Fruit fly (Drosophila melanogaster) whole organism, embryonic: ENCODE data around the gene CG43638.

Experiments
- Abd-B ChIP-seq: fragments of 200-800 bp; sonication (Bioruptor generic); optimal IDR thresholded peaks from 2 replicates; lab custom pipeline; 2018; ENCODE audit warnings: missing biosample characterization, mild to moderate bottlenecking, missing genetic modification characterization, moderate library complexity
- Asciz ChIP-seq: fragments of 200-800 bp; sonication (Bioruptor generic); optimal IDR thresholded peaks from 2 replicates; lab custom pipeline; 2017; ENCODE audit warnings: missing biosample characterization, mild to moderate bottlenecking, missing genetic modification characterization, missing genetic modification reagents
- BEAF-32 ChIP-seq: fragments of 200-800 bp; sonication (Bioruptor generic); optimal IDR thresholded peaks from 3 replicates; lab custom pipeline; 2017; ENCODE audit warnings: missing biosample characterization, missing genetic modification characterization, mild to moderate bottlenecking, moderate library complexity, missing genetic modification reagents
- CG10366 ChIP-seq: fragments of 200-800 bp; sonication (Bioruptor generic); IDR thresholded peaks from 2 replicates; pipeline ENCODE4 v1.3.6; 2022; ENCODE audit warnings: missing biosample characterization, missing genetic modification characterization
- CG11696 ChIP-seq: fragments of 200-800 bp; sonication (Bioruptor generic); IDR thresholded peaks from 2 replicates; pipeline ENCODE4 v1.3.6; 2022; ENCODE audit warnings: missing biosample characterization, missing genetic modification characterization
- CG1602 ChIP-seq: fragments of 200-800 bp; sonication (Bioruptor generic); optimal IDR thresholded peaks from 3 replicates; lab custom pipeline; 2016; ENCODE audit warnings: missing biosample characterization, missing genetic modification characterization
- CG18476 ChIP-seq: fragments of 200-800 bp; sonication (Bioruptor generic); optimal IDR thresholded peaks from 2 replicates; lab custom pipeline; 2016; ENCODE audit warnings: missing biosample characterization, mild to moderate bottlenecking, missing genetic modification characterization
- CG2129 ChIP-seq: fragments of 200-800 bp; sonication (Bioruptor generic); IDR thresholded peaks from 2 replicates; pipeline ENCODE4 v1.3.6; 2022; ENCODE audit warnings: missing biosample characterization, missing genetic modification characterization; ENCODE audit not compliant: partially characterized antibody
- CG2199 ChIP-seq: fragments of 200-800 bp; sonication (Bioruptor generic); IDR thresholded peaks from 3 replicates; pipeline ENCODE4 v1.3.6; 2022; ENCODE audit warnings: missing biosample characterization, missing genetic modification characterization
- CG30431 ChIP-seq: fragments of 200-800 bp; sonication (Bioruptor generic); optimal IDR thresholded peaks from 2 replicates; lab custom pipeline; 2017; ENCODE audit warnings: missing biosample characterization, missing genetic modification characterization
- CG6175 ChIP-seq: fragments of 200-800 bp; sonication (Bioruptor generic); IDR thresholded peaks from 3 replicates; pipeline ENCODE4 v1.3.6; 2022; ENCODE audit warnings: missing biosample characterization, missing genetic modification characterization
- CG6683 ChIP-seq: fragments of 200-800 bp; sonication (Bioruptor generic); optimal IDR thresholded peaks from 2 replicates; lab custom pipeline; 2017; ENCODE audit warnings: missing biosample characterization, mild to moderate bottlenecking, missing genetic modification characterization, missing genetic modification reagents
- CG7357 ChIP-seq: fragments of 200-800 bp; sonication (Bioruptor generic); IDR thresholded peaks from 3 replicates; pipeline ENCODE4 v1.3.6; 2022; ENCODE audit warnings: missing biosample characterization, missing genetic modification characterization
- CG7372 ChIP-seq: fragments of 200-800 bp; sonication (Bioruptor generic); IDR thresholded peaks from 2 replicates; pipeline ENCODE4 v1.3.6; 2022; ENCODE audit warnings: missing biosample characterization, missing genetic modification characterization
- CkIIα-i1 ChIP-seq: fragments of 200-800 bp; sonication (Bioruptor generic); IDR thresholded peaks from 2 replicates; pipeline ENCODE4 v1.3.6; 2022; ENCODE audit warnings: missing biosample characterization, missing genetic modification characterization
- Deaf1 ChIP-seq: fragments of 200-800 bp; optimal IDR thresholded peaks from 3 replicates; lab custom pipeline; 2019; ENCODE audit warnings: missing biosample characterization, mild to moderate bottlenecking, missing genetic modification characterization, moderate library complexity
- Dip3 ChIP-seq: fragments of 200-800 bp; sonication (Bioruptor generic); optimal IDR thresholded peaks from 3 replicates; lab custom pipeline; 2016; ENCODE audit warnings: missing biosample characterization, missing genetic modification characterization
- Doc3 ChIP-seq: fragments of 200-800 bp; sonication (Bioruptor generic); IDR thresholded peaks from 3 replicates; pipeline ENCODE4 v1.3.6; 2022; ENCODE audit warnings: missing biosample characterization, missing genetic modification characterization; ENCODE audit not compliant: partially characterized antibody
- Dp ChIP-seq: fragments of 200-800 bp; sonication (Bioruptor generic); optimal IDR thresholded peaks from 2 replicates; lab custom pipeline; 2018; ENCODE audit warnings: missing biosample characterization, mild to moderate bottlenecking, missing genetic modification characterization, moderate library complexity
- H2.0 ChIP-seq: fragments of 200-800 bp; sonication (Bioruptor generic); IDR thresholded peaks from 2 replicates; pipeline ENCODE4 v1.3.6; 2022; ENCODE audit warnings: missing biosample characterization, missing genetic modification characterization
- Hey ChIP-seq: fragments of 200-800 bp; sonication (Bioruptor generic); optimal IDR thresholded peaks from 3 replicates; lab custom pipeline; 2018; ENCODE audit warnings: missing biosample characterization, mild to moderate bottlenecking, missing genetic modification characterization
- Opbp ChIP-seq: fragments of 200-800 bp; sonication (Bioruptor generic); IDR thresholded peaks from 3 replicates; pipeline ENCODE4 v1.3.6; 2022; ENCODE audit warnings: missing biosample characterization, missing genetic modification characterization; ENCODE audit not compliant: partially characterized antibody
- Spps ChIP-seq: fragments of 200-800 bp; sonication (Bioruptor generic); optimal IDR thresholded peaks from 2 replicates; lab custom pipeline; 2018; ENCODE audit warnings: missing biosample characterization, mild to moderate bottlenecking, missing genetic modification characterization
- YL-1 ChIP-seq: fragments of 200-800 bp; sonication (Bioruptor generic); optimal IDR thresholded peaks from 3 replicates; lab custom pipeline; 2017; ENCODE audit warnings: missing biosample characterization, mild to moderate bottlenecking, missing genetic modification characterization
- bigmax ChIP-seq: fragments of 200-800 bp; sonication (Bioruptor generic); optimal IDR thresholded peaks from 2 replicates; lab custom pipeline; 2018; ENCODE audit warnings: missing biosample characterization, mild to moderate bottlenecking, missing genetic modification characterization
- caup ChIP-seq: fragments of 200-800 bp; sonication (Bioruptor generic); optimal IDR thresholded peaks from 3 replicates; lab custom pipeline; 2017; ENCODE audit warnings: missing biosample characterization, mild to moderate bottlenecking, missing genetic modification characterization, moderate library complexity; ENCODE audit not compliant: severe bottlenecking
- chn ChIP-seq: fragments of 200-800 bp; sonication (Bioruptor generic); optimal IDR thresholded peaks from 2 replicates; lab custom pipeline; 2016; ENCODE audit warnings: missing biosample characterization, missing genetic modification characterization
- crol ChIP-seq: fragments of 200-800 bp; sonication (Bioruptor generic); IDR thresholded peaks from 2 replicates; pipeline ENCODE4 v1.3.6; 2022; ENCODE audit warnings: missing biosample characterization, missing genetic modification characterization
- insv ChIP-seq, 2 experiments: fragments of 200-800 bp; sonication (Bioruptor generic); optimal IDR thresholded peaks; 3 replicates each; lab custom pipeline; 2016 to 2018; ENCODE audit warnings: missing biosample characterization in 2 of 2, missing genetic modification characterization in 2 of 2
- kah ChIP-seq: fragments of 200-800 bp; sonication (Bioruptor generic); optimal IDR thresholded peaks from 2 replicates; lab custom pipeline; 2018; ENCODE audit warnings: missing biosample characterization, mild to moderate bottlenecking, missing genetic modification characterization
- lilli ChIP-seq: fragments of 200-800 bp; sonication (Bioruptor generic); optimal IDR thresholded peaks from 3 replicates; lab custom pipeline; 2016; ENCODE audit warnings: missing biosample characterization, missing genetic modification characterization
- lmd ChIP-seq: fragments of 200-800 bp; sonication (Bioruptor generic); IDR thresholded peaks from 2 replicates; pipeline ENCODE4 v1.3.6; 2022; ENCODE audit warnings: missing biosample characterization, missing genetic modification characterization
- lola ChIP-seq, 3 experiments: fragments of >200 bp in 2 of 3; fragments of 200-800 bp in 1 of 3; sonication (Bioruptor generic) in 1 of 3; optimal IDR thresholded peaks; 2 replicates each; lab custom pipeline; 2017 to 2019; ENCODE audit warnings: missing biosample characterization in 3 of 3, missing genetic modification characterization in 3 of 3, mild to moderate bottlenecking in 1 of 3, moderate library complexity in 1 of 3
- lov ChIP-seq, 2 experiments: fragments of 200-800 bp in 1 of 2; fragments of >200 bp in 1 of 2; sonication (Bioruptor generic) in 1 of 2; IDR thresholded peaks in 1 of 2; optimal IDR thresholded peaks in 1 of 2; 2 replicates in 1 of 2; 3 replicates in 1 of 2; pipeline versions ENCODE4 v1.3.6 to Lab custom; 2017 to 2022; ENCODE audit warnings: missing biosample characterization in 1 of 2, missing genetic modification characterization in 1 of 2
- maf-S ChIP-seq: fragments of 200-800 bp; sonication (Bioruptor generic); optimal IDR thresholded peaks from 2 replicates; lab custom pipeline; 2016; ENCODE audit warnings: missing biosample characterization, missing genetic modification characterization
- mirr ChIP-seq: fragments of 200-800 bp; sonication (Bioruptor generic); optimal IDR thresholded peaks from 3 replicates; lab custom pipeline; 2018; ENCODE audit warnings: missing biosample characterization, mild to moderate bottlenecking, missing genetic modification characterization
- pho ChIP-seq: fragments of 200-800 bp; sonication (Bioruptor generic); optimal IDR thresholded peaks from 2 replicates; lab custom pipeline; 2016; ENCODE audit warnings: missing biosample characterization, missing genetic modification characterization
- pros ChIP-seq: fragments of 200-800 bp; sonication (Bioruptor generic); optimal IDR thresholded peaks from 3 replicates; lab custom pipeline; 2019; ENCODE audit warnings: missing biosample characterization, mild to moderate bottlenecking, missing genetic modification characterization, moderate library complexity
- seq ChIP-seq: fragments of 200-800 bp; sonication (Bioruptor generic); IDR thresholded peaks from 2 replicates; pipeline ENCODE4 v1.3.6; 2022; ENCODE audit warnings: missing biosample characterization, missing genetic modification characterization
- sisA ChIP-seq: fragments of 200-800 bp; sonication (Bioruptor generic); IDR thresholded peaks from 2 replicates; pipeline ENCODE4 v1.3.6; 2022; ENCODE audit warnings: missing biosample characterization, missing genetic modification characterization
- slp2 ChIP-seq: fragments of 200-800 bp; sonication (Bioruptor generic); optimal IDR thresholded peaks from 2 replicates; lab custom pipeline; 2016; ENCODE audit warnings: missing biosample characterization, missing genetic modification characterization
- sob ChIP-seq: fragments of 200-800 bp; sonication (Bioruptor generic); IDR thresholded peaks from 2 replicates; pipeline ENCODE4 v1.3.6; 2022; ENCODE audit warnings: missing biosample characterization, missing genetic modification characterization
- tin ChIP-seq: fragments of 200-800 bp; sonication (Bioruptor generic); optimal IDR thresholded peaks from 3 replicates; lab custom pipeline; 2016; ENCODE audit warnings: missing biosample characterization, missing genetic modification characterization
- trh ChIP-seq: fragments of 200-800 bp; sonication (Bioruptor generic); optimal IDR thresholded peaks from 2 replicates; lab custom pipeline; 2016; ENCODE audit warnings: missing biosample characterization, missing genetic modification characterization
- vnd ChIP-seq: fragments of 200-800 bp; sonication (Bioruptor generic); IDR thresholded peaks from 3 replicates; pipeline ENCODE4 v1.3.6; 2022; ENCODE audit warnings: missing biosample characterization, missing genetic modification characterization; ENCODE audit not compliant: partially characterized antibody
- wor ChIP-seq: fragments of 200-800 bp; sonication (Bioruptor generic); IDR thresholded peaks from 2 replicates; pipeline ENCODE4 v1.3.6; 2022; ENCODE audit warnings: missing biosample characterization, missing genetic modification characterization
- yki ChIP-seq: fragments of >200 bp; optimal IDR thresholded peaks from 3 replicates; lab custom pipeline; 2018
- z ChIP-seq: fragments of 200-800 bp; sonication (Bioruptor generic); IDR thresholded peaks from 3 replicates; pipeline ENCODE4 v1.3.6; 2022; ENCODE audit warnings: missing biosample characterization, missing genetic modification characterization

CG43638 gene

dm6 chr3L:12081679-12082520 is 37.5 kb downstream of the CG43638 start, which contains the start of gene Sema5c (continued):
- TF ChIP-seq vnd (GFP tag; lab: Robert Waterston, UW) (0 out of 3 replicates have a peak, but pooled peaks have one; percentile 10), H2.0 (GFP tag; lab: Robert Waterston, UW) (peak; percentile 44), yki (no peak), chn (GFP tag; lab: Kevin White, UChicago) (peak; percentile 16), Abd-B (GFP tag; lab: Kevin White, UChicago) (peak; percentile 57), lola (GFP tag; optimal IDR thresholded peaks at IDR 0.05; lab: Kevin White, UChicago) (peak in 1 of 3 experiments; percentile 93), Asciz (peak; percentile 61), pros (peak; percentile 52), maf-S (no peak), wor (no peak), CG2129 (no peak), YL-1 (GFP tag; lab: Kevin White, UChicago) (peak; percentile 27), caup (peak; percentile 44), slp2 (GFP tag; lab: Kevin White, UChicago) (no peak), seq (GFP tag; lab: Robert Waterston, UW) (peak; percentile 49; the same call in 1 of the 2 replicates), CG6175 (GFP tag; lab: Robert Waterston, UW) (peak; percentile 38; the same call in 1 of the 3 replicates), sisA (GFP tag; lab: Robert Waterston, UW) (peak; percentile 52), lilli (GFP tag; lab: Kevin White, UChicago) (peak; percentile 18), CG6683 (GFP tag; lab: Kevin White, UChicago) (peak; percentile 22), CG7357 (GFP tag; lab: Robert Waterston, UW) (peak; percentile 44; the same call in 1 of the 3 replicates), Hey (tag; lab: Kevin White, UChicago) (peak; percentile 2), tin (GFP tag; lab: Kevin White, UChicago) (peak; percentile 22), pho (GFP tag; lab: Kevin White, UChicago) (no peak), z (GFP tag; lab: Robert Waterston, UW) (0 out of 3 replicates have a peak, but pooled peaks have one; percentile 51), Dip3 (no peak), bigmax (GFP tag; lab: Kevin White, UChicago) (peak; percentile 15), lov (optimal IDR thresholded peaks at IDR 0.05; lab: Kevin White, UChicago) (no peak), lov (GFP tag; IDR thresholded peaks at IDR 0.05; lab: Robert Waterston, UW) (peak; percentile 82; the same call in 2 of the 3 replicates), mirr (peak; percentile 52), crol (no peak), CG7372 (GFP tag; lab: Robert Waterston, UW) (no peak), kah (peak; percentile 6), CG18476 (no peak), CG11696 (GFP tag; lab: Robert Waterston, UW) (0 out of 2 replicates have a peak, but pooled peaks have one; percentile 26), CG30431 (peak; percentile 60), Deaf1 (tag; lab: Kevin White, UChicago) (peak; percentile 94), CkIIα-i1 (GFP tag; lab: Robert Waterston, UW) (no peak), trh (GFP tag; lab: Kevin White, UChicago) (peak; percentile 57), sob (peak; percentile 51; the same call in 1 of the 2 replicates), lmd (peak; percentile 40), insv (GFP tag; optimal IDR thresholded peaks at IDR 0.05; lab: Kevin White, UChicago) (no peak), CG10366 (peak; percentile 64), CG1602 (GFP tag; lab: Kevin White, UChicago) (peak; percentile 69), Spps (tag; lab: Kevin White, UChicago) (peak; percentile 53), Doc3 (no peak), Dp (no peak), BEAF-32 (no peak), Opbp (GFP tag; lab: Robert Waterston, UW) (peak; percentile 50; the same call in 2 of the 3 replicates), CG2199 (GFP tag; lab: Robert Waterston, UW) (peak; percentile 98)
